Worm (Caenorhabditis elegans) whole organism, L1 larva: ENCODE data around the gene pfd-2.

Experiments
- C16A3.4 ChIP-seq: fragments of 150-350 bp; optimal IDR thresholded peaks from 2 replicates; lab custom pipeline; 2014; ENCODE audit warnings: missing biosample characterization, missing genetic modification characterization
- alr-1 ChIP-seq: fragments of 200-800 bp; sonication (Bioruptor generic); optimal IDR thresholded peaks from 2 replicates; lab custom pipeline; 2018; ENCODE audit warnings: borderline replicate concordance, mild to moderate bottlenecking, missing genetic modification characterization, missing compliant biosample characterization
- aly-2 ChIP-seq: fragments of 150-350 bp; optimal IDR thresholded peaks from 2 replicates; lab custom pipeline; 2014; ENCODE audit warnings: missing biosample characterization, missing genetic modification characterization
- ceh-63 ChIP-seq: fragments of 200-800 bp; sonication (Bioruptor generic); optimal IDR thresholded peaks from 2 replicates; lab custom pipeline; 2018; ENCODE audit warnings: mild to moderate bottlenecking, missing genetic modification characterization, missing compliant biosample characterization
- ceh-90 ChIP-seq: sonication (generic microtip); optimal IDR thresholded peaks from 2 replicates; lab custom pipeline; 2016; ENCODE audit warnings: missing genetic modification characterization, missing compliant biosample characterization
- dsc-1 ChIP-seq: sonication (generic microtip); optimal IDR thresholded peaks from 2 replicates; lab custom pipeline; 2016; ENCODE audit warnings: mild to moderate bottlenecking, missing genetic modification characterization, missing compliant biosample characterization
- efl-1 ChIP-seq, 4 experiments: fragments of 150-350 bp; optimal IDR thresholded peaks in 3 of 4; peaks in 1 of 4; 1 replicate in 1 of 4; 2 replicates in 3 of 4; lab custom pipeline; 2014; ENCODE audit warnings: missing biosample characterization in 2 of 4, missing genetic modification characterization in 2 of 4, missing genetic modification reagents in 2 of 4
- efl-3 ChIP-seq: fragments of 200-800 bp; sonication (Bioruptor generic); optimal IDR thresholded peaks from 2 replicates; lab custom pipeline; 2018; ENCODE audit warnings: mild to moderate bottlenecking, missing genetic modification characterization, missing compliant biosample characterization
- egl-13 ChIP-seq: sonication (generic microtip); optimal IDR thresholded peaks from 2 replicates; lab custom pipeline; 2016; ENCODE audit warnings: missing genotype, missing genetic modification reagents, missing genetic modification characterization, missing compliant biosample characterization
- elt-2 ChIP-seq: sonication (generic microtip); optimal IDR thresholded peaks from 2 replicates; lab custom pipeline; 2016; ENCODE audit warnings: missing genetic modification characterization, mild to moderate bottlenecking, inconsistent platforms, missing compliant biosample characterization, missing genetic modification reagents
- elt-3 ChIP-seq, 6 experiments: fragments of 150-350 bp in 1 of 6; sonication (generic microtip); optimal IDR thresholded peaks; 2 replicates each; lab custom pipeline; 2017 to 2018; ENCODE audit warnings: missing biosample characterization in 6 of 6, missing genetic modification characterization in 6 of 6, inconsistent platforms in 1 of 6
- grh-1 ChIP-seq: fragments of 200-800 bp; sonication (Bioruptor generic); IDR thresholded peaks from 2 replicates; pipeline ENCODE4 v1.3.6; 2022; ENCODE audit warnings: missing genetic modification reagents, missing genetic modification characterization, missing compliant biosample characterization
- hlh-4 ChIP-seq: sonication (generic microtip); optimal IDR thresholded peaks from 2 replicates; lab custom pipeline; 2016; ENCODE audit warnings: mild to moderate bottlenecking, missing genetic modification characterization, missing compliant biosample characterization
- lin-14 ChIP-seq: fragments of 200-800 bp; sonication (Bioruptor generic); optimal IDR thresholded peaks from 2 replicates; lab custom pipeline; 2018; ENCODE audit warnings: mild to moderate bottlenecking, missing genetic modification characterization, moderate library complexity, missing compliant biosample characterization
- lin-39 ChIP-seq: fragments of 150-350 bp; optimal IDR thresholded peaks from 2 replicates; lab custom pipeline; 2014; ENCODE audit warnings: missing biosample characterization, missing genetic modification reagents, missing genetic modification characterization
- lir-3 ChIP-seq: sonication (generic microtip); optimal IDR thresholded peaks from 2 replicates; lab custom pipeline; 2016; ENCODE audit warnings: mild to moderate bottlenecking, missing genetic modification characterization, moderate library complexity, missing compliant biosample characterization; ENCODE audit not compliant: poor library complexity
- lsy-2 ChIP-seq, 2 experiments: fragments of 150-350 bp; optimal IDR thresholded peaks; 2 replicates each; lab custom pipeline; 2014; ENCODE audit warnings: missing biosample characterization in 2 of 2, missing genetic modification characterization in 2 of 2
- mep-1 ChIP-seq: fragments of 150-350 bp; optimal IDR thresholded peaks from 2 replicates; lab custom pipeline; 2014; ENCODE audit warnings: missing biosample characterization, missing genetic modification characterization
- nhr-11 ChIP-seq: fragments of 150-350 bp; optimal IDR thresholded peaks from 2 replicates; lab custom pipeline; 2014; ENCODE audit warnings: missing biosample characterization, missing genetic modification characterization
- nhr-12 ChIP-seq: sonication (generic microtip); optimal IDR thresholded peaks from 2 replicates; lab custom pipeline; 2017; ENCODE audit warnings: missing biosample characterization, missing genetic modification characterization
- nhr-19 ChIP-seq: fragments of 200-800 bp; sonication (Bioruptor generic); conservative IDR thresholded peaks from 2 replicates; pipeline ENCODE4 v1.3.6; 2022; ENCODE audit warnings: missing genetic modification characterization, missing compliant biosample characterization
- nhr-20 ChIP-seq: sonication (generic microtip); optimal IDR thresholded peaks from 2 replicates; lab custom pipeline; 2016; ENCODE audit warnings: mild to moderate bottlenecking, missing genetic modification characterization, missing compliant biosample characterization
- nhr-47 ChIP-seq: sonication (generic microtip); optimal IDR thresholded peaks from 2 replicates; lab custom pipeline; 2016; ENCODE audit warnings: mild to moderate bottlenecking, missing genetic modification characterization, moderate library complexity, missing compliant biosample characterization
- nhr-76 ChIP-seq: sonication (generic microtip); optimal IDR thresholded peaks from 2 replicates; lab custom pipeline; 2017; ENCODE audit warnings: missing biosample characterization, missing genetic modification characterization
- nhr-85 ChIP-seq: sonication (generic microtip); peaks from one replicate; lab custom pipeline; 2016; ENCODE audit warnings: missing genetic modification characterization, inconsistent platforms, missing compliant biosample characterization
- pax-3 ChIP-seq: fragments of 200-800 bp; sonication (Bioruptor generic); optimal IDR thresholded peaks from 2 replicates; lab custom pipeline; 2018; ENCODE audit warnings: mild to moderate bottlenecking, missing genetic modification characterization, moderate library complexity, missing compliant biosample characterization
- rnt-1 ChIP-seq: sonication (generic microtip); optimal IDR thresholded peaks from 2 replicates; lab custom pipeline; 2016; ENCODE audit warnings: mild to moderate bottlenecking, missing genetic modification characterization, moderate library complexity, missing compliant biosample characterization
- snu-23 ChIP-seq: sonication (generic microtip); optimal IDR thresholded peaks from 2 replicates; lab custom pipeline; 2016; ENCODE audit warnings: missing genetic modification characterization, missing compliant biosample characterization
- sptf-1 ChIP-seq: fragments of 150-350 bp; optimal IDR thresholded peaks from 2 replicates; lab custom pipeline; 2014; ENCODE audit warnings: missing biosample characterization, missing genetic modification characterization
- sup-37 ChIP-seq: fragments of 200-800 bp; sonication (Bioruptor generic); optimal IDR thresholded peaks from 2 replicates; lab custom pipeline; 2018; ENCODE audit warnings: mild to moderate bottlenecking, missing genetic modification characterization, missing compliant biosample characterization
- tbx-2 ChIP-seq: sonication (generic microtip); optimal IDR thresholded peaks from 2 replicates; lab custom pipeline; 2016; ENCODE audit warnings: missing genetic modification characterization, missing compliant biosample characterization
- unc-62 ChIP-seq: fragments of 150-350 bp; optimal IDR thresholded peaks from 2 replicates; lab custom pipeline; 2014; ENCODE audit warnings: missing biosample characterization, missing genetic modification reagents, missing genetic modification characterization
- vab-15 ChIP-seq: sonication (generic microtip); optimal IDR thresholded peaks from 2 replicates; lab custom pipeline; 2017; ENCODE audit warnings: missing genotype, mild to moderate bottlenecking, missing genetic modification characterization, missing compliant biosample characterization
- xbp-1 ChIP-seq: sonication (generic microtip); optimal IDR thresholded peaks from 2 replicates; lab custom pipeline; 2016; ENCODE audit warnings: missing genetic modification characterization, missing compliant biosample characterization
- ztf-11 ChIP-seq, 2 experiments: sonication (generic microtip); optimal IDR thresholded peaks; 2 replicates each; lab custom pipeline; 2016 to 2017; ENCODE audit warnings: missing genetic modification characterization in 2 of 2, missing biosample characterization in 1 of 2, missing compliant biosample characterization in 1 of 2

The pfd-2 gene

ce11 chrII:4284305-4285193, 42.0 kb upstream of the pfd-2 start:
- TF ChIP-seq ceh-90 (tag; lab: Kevin White, UChicago) (no peak), aly-2 (no peak), nhr-47 (tag; lab: Kevin White, UChicago) (no peak), pax-3 (tag; lab: Kevin White, UChicago) (no peak), nhr-76 (tag; lab: Kevin White, UChicago) (no peak), vab-15 (tag; lab: Kevin White, UChicago) (no peak), alr-1 (tag; lab: Kevin White, UChicago) (no peak), egl-13 (tag; lab: Kevin White, UChicago) (no peak), snu-23 (no peak), lir-3 (no peak), lin-39 (tag; lab: Kevin White, UChicago) (no peak)
- TF ChIP-seq, all 84 proteins: peak for 0

ce11 chrII:4286921-4287320, 39.6 kb upstream of the pfd-2 start:
- TF ChIP-seq lin-39 (tag; lab: Kevin White, UChicago): no peak
- no peak for TF ChIP-seq efl-1 (optimal IDR thresholded peaks at IDR 0.05; lab: Kevin White, UChicago)
- peak in 1 of 2 experiments; percentile 4 for TF ChIP-seq efl-1 (GFP tag; optimal IDR thresholded peaks at IDR 0.05 in 1 of 2; lab: Kevin White, UChicago)

- TF ChIP-seq nhr-12 (no peak), nhr-85 (tag; lab: Kevin White, UChicago) (no peak), ceh-63 (GFP tag; lab: Kevin White, UChicago) (no peak), lin-39 (tag; lab: Kevin White, UChicago) (no peak), nhr-20 (tag; lab: Kevin White, UChicago) (no peak), aly-2 (no peak), hlh-4 (tag; lab: Kevin White, UChicago) (no peak), nhr-19 (GFP tag; lab: Robert Waterston, UW) (no peak), efl-1 (optimal IDR thresholded peaks at IDR 0.05; lab: Kevin White, UChicago) (no peak), efl-1 (GFP tag; optimal IDR thresholded peaks at IDR 0.05 in 1 of 2; lab: Kevin White, UChicago) (no peak), tbx-2 (tag; lab: Kevin White, UChicago) (no peak), sup-37 (GFP tag; lab: Kevin White, UChicago) (no peak), efl-3 (no peak), sptf-1 (no peak), grh-1 (GFP tag; lab: Robert Waterston, UW) (no peak), xbp-1 (tag; lab: Kevin White, UChicago) (no peak), ztf-11 (tag; optimal IDR thresholded peaks at IDR 0.05; lab: Kevin White, UChicago) (no peak), unc-62 (GFP tag; lab: Kevin White, UChicago) (no peak), C16A3.4 (tag; lab: Kevin White, UChicago) (no peak)
Observed at ce11 chrII:4288111-4288510, 38.4 kb upstream of the pfd-2 start, which contains the start of gene C01F1.6. Gene C01F1.6, minus strand, starts transcription at chrII:4288211.

- TF ChIP-seq mep-1 (tag; lab: Kevin White, UChicago) (peak; percentile 2), nhr-85 (tag; lab: Kevin White, UChicago) (peak; percentile 66), nhr-11 (tag; lab: Kevin White, UChicago) (no peak), elt-3 (tag; optimal IDR thresholded peaks at IDR 0.05; lab: Kevin White, UChicago) (peak in 1 of 6 experiments; percentile 32), pax-3 (tag; lab: Kevin White, UChicago) (peak; percentile 29), elt-2 (tag; lab: Kevin White, UChicago) (peak; percentile 52), lsy-2 (tag; optimal IDR thresholded peaks at IDR 0.05; lab: Kevin White, UChicago) (peak in 1 of 2 experiments; percentile 1), dsc-1 (tag; lab: Kevin White, UChicago) (peak; percentile 53), lin-14 (peak; percentile 28), rnt-1 (no peak)
Observed at ce11 chrII:4288572-4288971, 37.9 kb upstream of the pfd-2 start.
